Fruit fly (Drosophila melanogaster): Measurements from ENCODE around the gene RhoGAP71E.

The RhoGAP71E gene

DNA sequence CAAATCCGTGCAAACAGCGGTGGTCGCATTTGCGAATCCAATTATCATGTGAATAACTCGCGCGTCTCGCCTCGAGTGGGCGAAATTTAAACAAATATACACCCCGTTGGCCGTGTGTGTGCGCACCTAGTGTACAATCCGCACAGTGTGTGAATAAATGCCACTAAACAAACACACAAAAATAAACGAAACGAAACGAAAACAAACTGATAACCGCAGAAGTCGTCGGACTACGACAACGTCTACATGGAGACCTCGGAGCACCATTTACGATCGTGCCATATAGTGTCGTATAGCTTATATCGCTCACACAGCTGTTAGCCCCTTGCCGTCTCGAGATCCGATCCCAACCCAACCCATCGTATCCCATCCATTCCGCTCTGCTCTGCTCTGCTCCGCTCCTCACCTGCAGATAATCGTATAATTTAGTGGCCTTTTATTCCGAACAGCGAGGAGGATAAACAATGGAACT lies 22.1 kb upstream of the RhoGAP71E start (continued):
- TF ChIP-seq seq (GFP tag; IDR thresholded peaks at IDR 0.05), result peak; percentile 70; the same call in 1 of the 2 replicates
- TF ChIP-seq Ets65A (GFP tag), result peak; percentile 29
- TF ChIP-seq nom (GFP tag; optimal IDR thresholded peaks at IDR 0.05), result no peak
- no peak for TF ChIP-seq CG7963 (GFP tag; IDR thresholded peaks at IDR 0.05; ENCODE audit: partially characterized antibody)
- peak; percentile 46 for TF ChIP-seq en (GFP tag; optimal IDR thresholded peaks at IDR 0.05)
- peak; percentile 73 for TF ChIP-seq Fer3 (tag; optimal IDR thresholded peaks at IDR 0.05)
- peak; percentile 73 for TF ChIP-seq run (tag; optimal IDR thresholded peaks at IDR 0.05)
- peak; percentile 35 for TF ChIP-seq pho (GFP tag; optimal IDR thresholded peaks at IDR 0.05)
- no peak for TF ChIP-seq Six4 (GFP tag; optimal IDR thresholded peaks at IDR 0.05)
- TF ChIP-seq CG15479 (GFP tag; optimal IDR thresholded peaks at IDR 0.05), result peak; percentile 92
- no peak for TF ChIP-seq CG11504 (tag; optimal IDR thresholded peaks at IDR 0.05)
- TF ChIP-seq Mad (GFP tag; optimal IDR thresholded peaks at IDR 0.05), result peak; percentile 22
- peak; percentile 42 for TF ChIP-seq CG8359 (GFP tag; optimal IDR thresholded peaks at IDR 0.05; ENCODE audit: borderline replicate concordance)
- peak; percentile 78 for TF ChIP-seq cwo (GFP tag; optimal IDR thresholded peaks at IDR 0.05)
- TF ChIP-seq CG13624 (GFP tag; optimal IDR thresholded peaks at IDR 0.05), result peak; percentile 38
- peak; percentile 74 for TF ChIP-seq CG33557 (GFP tag; optimal IDR thresholded peaks at IDR 0.05)
- TF ChIP-seq vfl (GFP tag; optimal IDR thresholded peaks at IDR 0.05), result no peak
- TF ChIP-seq CG17328 (GFP tag; IDR thresholded peaks at IDR 0.05), result no peak; the same call in 1 of the 2 replicates
- peak; percentile 31; the same call in 1 of the 2 replicates for TF ChIP-seq ara (GFP tag; IDR thresholded peaks at IDR 0.05)
- no peak for TF ChIP-seq Nf-YB (GFP tag; optimal IDR thresholded peaks at IDR 0.05)
- TF ChIP-seq z (GFP tag; IDR thresholded peaks at IDR 0.05), result no peak
- TF ChIP-seq CG18619 (GFP tag; optimal IDR thresholded peaks at IDR 0.05), result peak; percentile 53
- TF ChIP-seq sim (GFP tag; IDR thresholded peaks at IDR 0.05), result 0 out of 2 replicates have a peak, but pooled peaks have one; percentile 36
- TF ChIP-seq Pdp1 (GFP tag; optimal IDR thresholded peaks at IDR 0.05), result peak in 1 of 2 experiments; percentile 8
- TF ChIP-seq CG13287 (GFP tag; IDR thresholded peaks at IDR 0.05; ENCODE audit: partially characterized antibody), result no peak
- no peak for TF ChIP-seq dati (GFP tag; IDR thresholded peaks at IDR 0.05)
- peak; percentile 78 for TF ChIP-seq CG11695 (GFP tag; IDR thresholded peaks at IDR 0.05)
- peak; percentile 72 for TF ChIP-seq nerfin-1 (tag; optimal IDR thresholded peaks at IDR 0.05)
- peak; percentile 76 for TF ChIP-seq Hand (GFP tag; optimal IDR thresholded peaks at IDR 0.05)
- no peak for TF ChIP-seq CG9932 (GFP tag; IDR thresholded peaks at IDR 0.05)
- peak; percentile 71 for TF ChIP-seq CG5180 (GFP tag; optimal IDR thresholded peaks at IDR 0.05)
- TF ChIP-seq CG2116 (GFP tag; optimal IDR thresholded peaks at IDR 0.05), result no peak
- TF ChIP-seq Nf-YA (GFP tag; IDR thresholded peaks at IDR 0.05), result 0 out of 2 replicates have a peak, but pooled peaks have one; percentile 45
- peak; percentile 30; the same call in 1 of the 2 replicates for TF ChIP-seq MBD-R2 (GFP tag; IDR thresholded peaks at IDR 0.05)
- peak; percentile 96 for TF ChIP-seq CG12769 (tag; optimal IDR thresholded peaks at IDR 0.05)
- peak; percentile 2 for TF ChIP-seq disco-r (GFP tag; optimal IDR thresholded peaks at IDR 0.05)
- TF ChIP-seq CG14441 (GFP tag; IDR thresholded peaks at IDR 0.05), result peak; percentile 60; the same call in 1 of the 2 replicates
- TF ChIP-seq NfI (GFP tag; optimal IDR thresholded peaks at IDR 0.05), result peak; percentile 65
- TF ChIP-seq fd64A (GFP tag; optimal IDR thresholded peaks at IDR 0.05), result peak; percentile 85
- TF ChIP-seq Xbp1 (GFP tag; optimal IDR thresholded peaks at IDR 0.05), result peak; percentile 8
- no peak for TF ChIP-seq CG17568 (GFP tag; optimal IDR thresholded peaks at IDR 0.05)
- TF ChIP-seq Dad (GFP tag; optimal IDR thresholded peaks at IDR 0.05), result peak; percentile 22
- no peak for TF ChIP-seq crc (GFP tag; optimal IDR thresholded peaks at IDR 0.05)
- no peak for TF ChIP-seq shn (GFP tag; optimal IDR thresholded peaks at IDR 0.05)
- TF ChIP-seq CG6689 (GFP tag; IDR thresholded peaks at IDR 0.05), result peak; percentile 44; the same call in 1 of the 2 replicates
- peak; percentile 48 for TF ChIP-seq CG18011 (GFP tag; optimal IDR thresholded peaks at IDR 0.05)
- TF ChIP-seq CG13424 (tag; optimal IDR thresholded peaks at IDR 0.05), result peak; percentile 64
- no peak for TF ChIP-seq Ets97D (GFP tag; optimal IDR thresholded peaks at IDR 0.05)
- TF ChIP-seq p53 (GFP tag; optimal IDR thresholded peaks at IDR 0.05), result peak; percentile 11
- TF ChIP-seq Adf1 (GFP tag; IDR thresholded peaks at IDR 0.05), result peak; percentile 31; the same call in 1 of the 2 replicates

Measured in whole organism, embryonic.